Fruit fly (Drosophila melanogaster) whole organism, prepupa: ENCODE data around the gene pigeon.

Source experiments
- Blimp-1 ChIP-seq: fragments of 200-800 bp; sonication (Bioruptor generic); optimal IDR thresholded peaks from 3 replicates; lab custom pipeline; 2017; ENCODE audit warnings: missing biosample characterization, missing genetic modification characterization, mild to moderate bottlenecking, moderate library complexity, missing genetic modification reagents
- CG10631 ChIP-seq: fragments of 200-800 bp; sonication (Bioruptor generic); optimal IDR thresholded peaks from 2 replicates; lab custom pipeline; 2016; ENCODE audit warnings: missing biosample characterization, missing genetic modification characterization
- CG11762 ChIP-seq: fragments of 200-800 bp; sonication (Bioruptor generic); optimal IDR thresholded peaks from 3 replicates; lab custom pipeline; 2016; ENCODE audit warnings: missing biosample characterization, missing genetic modification characterization; ENCODE audit not compliant: insufficient read depth
- CG16779 ChIP-seq: fragments of 200-800 bp; sonication (Bioruptor generic); optimal IDR thresholded peaks from 3 replicates; lab custom pipeline; 2017; ENCODE audit warnings: missing biosample characterization, mild to moderate bottlenecking, missing genetic modification characterization
- CG3032 ChIP-seq: fragments of 200-800 bp; optimal IDR thresholded peaks from 2 replicates; lab custom pipeline; 2019; ENCODE audit warnings: missing biosample characterization, mild to moderate bottlenecking, missing genetic modification characterization, moderate library complexity
- CG32006 ChIP-seq: fragments of 200-800 bp; sonication (Bioruptor generic); optimal IDR thresholded peaks from 3 replicates; lab custom pipeline; 2017; ENCODE audit warnings: missing biosample characterization, mild to moderate bottlenecking, missing genetic modification characterization
- CG34406 ChIP-seq: fragments of 200-800 bp; sonication (Bioruptor generic); optimal IDR thresholded peaks from 3 replicates; lab custom pipeline; 2016; ENCODE audit warnings: missing biosample characterization, missing genetic modification characterization
- CG3919 ChIP-seq: fragments of 200-800 bp; sonication (Bioruptor generic); optimal IDR thresholded peaks from 3 replicates; lab custom pipeline; 2016; ENCODE audit warnings: missing biosample characterization, missing genetic modification characterization
- CG6163 ChIP-seq: fragments of 200-800 bp; sonication (Bioruptor generic); IDR thresholded peaks from 3 replicates; pipeline ENCODE4 v1.3.6; 2022; ENCODE audit warnings: missing biosample characterization, missing genetic modification characterization
- CG6276 ChIP-seq: fragments of 200-800 bp; sonication (Bioruptor generic); optimal IDR thresholded peaks from 2 replicates; lab custom pipeline; 2017; ENCODE audit warnings: missing biosample characterization, mild to moderate bottlenecking, missing genetic modification characterization
- CG6792 ChIP-seq: fragments of 200-800 bp; sonication (Bioruptor generic); optimal IDR thresholded peaks from 3 replicates; lab custom pipeline; 2016; ENCODE audit warnings: missing biosample characterization, missing genetic modification characterization
- CG6808 ChIP-seq: fragments of 200-800 bp; sonication (Bioruptor generic); optimal IDR thresholded peaks from 3 replicates; lab custom pipeline; 2017; ENCODE audit warnings: missing biosample characterization, missing genetic modification characterization, mild to moderate bottlenecking, moderate library complexity, missing genetic modification reagents
- CG6854 ChIP-seq: fragments of 200-800 bp; sonication (Bioruptor generic); optimal IDR thresholded peaks from 2 replicates; lab custom pipeline; 2017; ENCODE audit warnings: missing biosample characterization, mild to moderate bottlenecking, missing genetic modification characterization
- CG7368 ChIP-seq: fragments of 200-800 bp; sonication (Bioruptor generic); optimal IDR thresholded peaks from 3 replicates; lab custom pipeline; 2016; ENCODE audit warnings: missing biosample characterization, missing genetic modification characterization
- CG8119 ChIP-seq: fragments of 200-800 bp; sonication (Bioruptor generic); IDR thresholded peaks from 3 replicates; pipeline ENCODE4 v1.3.6; 2022; ENCODE audit warnings: missing biosample characterization, missing genetic modification characterization
- CG8319 ChIP-seq: fragments of 200-800 bp; sonication (Bioruptor generic); optimal IDR thresholded peaks from 3 replicates; lab custom pipeline; 2016; ENCODE audit warnings: missing biosample characterization, missing genetic modification characterization
- CG8632 ChIP-seq: fragments of 200-800 bp; sonication (Bioruptor generic); optimal IDR thresholded peaks from 3 replicates; lab custom pipeline; 2016; ENCODE audit warnings: missing biosample characterization, missing genetic modification characterization
- CG9139 ChIP-seq: fragments of 200-800 bp; sonication (Bioruptor generic); optimal IDR thresholded peaks from 3 replicates; lab custom pipeline; 2017; ENCODE audit warnings: missing biosample characterization, mild to moderate bottlenecking, missing genetic modification characterization
- Eip75B ChIP-seq: fragments of 200-800 bp; sonication (Bioruptor generic); optimal IDR thresholded peaks from 3 replicates; lab custom pipeline; 2016; ENCODE audit warnings: missing biosample characterization, missing genetic modification characterization
- Eip78C ChIP-seq: fragments of 200-800 bp; sonication (Bioruptor generic); peaks from one replicate; lab custom pipeline; 2016; ENCODE audit warnings: missing biosample characterization, missing genetic modification characterization
- Eip93F ChIP-seq: fragments of 200-800 bp; sonication (Bioruptor generic); optimal IDR thresholded peaks from 2 replicates; lab custom pipeline; 2016; ENCODE audit warnings: missing biosample characterization, mild to moderate bottlenecking, missing genetic modification characterization
- Ets21C ChIP-seq: fragments of 200-800 bp; sonication (Bioruptor generic); optimal IDR thresholded peaks from 3 replicates; lab custom pipeline; 2016; ENCODE audit warnings: missing biosample characterization, missing genetic modification characterization
- Gug ChIP-seq: fragments of 200-800 bp; sonication (Bioruptor generic); IDR thresholded peaks from 2 replicates; pipeline ENCODE4 v1.3.6; 2022; ENCODE audit warnings: missing biosample characterization, missing genetic modification characterization
- Hr39 ChIP-seq: fragments of 200-800 bp; sonication (Bioruptor generic); optimal IDR thresholded peaks from 2 replicates; lab custom pipeline; 2016; ENCODE audit warnings: missing biosample characterization, missing genetic modification characterization
- Hr4 ChIP-seq: fragments of 200-800 bp; sonication (Bioruptor generic); optimal IDR thresholded peaks from 3 replicates; lab custom pipeline; 2016; ENCODE audit warnings: missing biosample characterization, missing genetic modification characterization
- OdsH ChIP-seq: fragments of 200-800 bp; sonication (Bioruptor generic); optimal IDR thresholded peaks from 3 replicates; lab custom pipeline; 2016; ENCODE audit warnings: missing biosample characterization, missing genetic modification characterization
- Smox ChIP-seq: fragments of 200-800 bp; sonication (Bioruptor generic); optimal IDR thresholded peaks from 3 replicates; lab custom pipeline; 2016; ENCODE audit warnings: missing biosample characterization, missing genetic modification characterization
- Sox102F ChIP-seq: fragments of 200-800 bp; sonication (Bioruptor generic); optimal IDR thresholded peaks from 2 replicates; lab custom pipeline; 2016; ENCODE audit warnings: missing biosample characterization, mild to moderate bottlenecking, missing genetic modification characterization
- Sox14 ChIP-seq: fragments of 200-800 bp; sonication (Bioruptor generic); optimal IDR thresholded peaks from 3 replicates; lab custom pipeline; 2016; ENCODE audit warnings: missing biosample characterization, missing genetic modification characterization
- achi ChIP-seq: fragments of 200-800 bp; sonication (Bioruptor generic); optimal IDR thresholded peaks from 3 replicates; lab custom pipeline; 2016; ENCODE audit warnings: missing biosample characterization, missing genetic modification characterization
- acj6 ChIP-seq: fragments of 200-800 bp; sonication (Bioruptor generic); optimal IDR thresholded peaks from 3 replicates; lab custom pipeline; 2016; ENCODE audit warnings: missing biosample characterization, missing genetic modification characterization
- cyc ChIP-seq: fragments of 200-800 bp; sonication (Bioruptor generic); optimal IDR thresholded peaks from 3 replicates; lab custom pipeline; 2016; ENCODE audit warnings: missing biosample characterization, missing genetic modification characterization
- esn ChIP-seq: fragments of 200-800 bp; sonication (Bioruptor generic); optimal IDR thresholded peaks from 2 replicates; lab custom pipeline; 2016; ENCODE audit warnings: missing biosample characterization, mild to moderate bottlenecking, missing genetic modification characterization, moderate library complexity
- fd59A ChIP-seq: fragments of 200-800 bp; sonication (Bioruptor generic); optimal IDR thresholded peaks from 2 replicates; lab custom pipeline; 2017; ENCODE audit warnings: missing biosample characterization, mild to moderate bottlenecking, missing genetic modification characterization, missing genetic modification reagents
- pdm3 ChIP-seq: fragments of 200-800 bp; sonication (Bioruptor generic); optimal IDR thresholded peaks from 3 replicates; lab custom pipeline; 2016; ENCODE audit warnings: missing biosample characterization, missing genetic modification characterization
- salr ChIP-seq, 2 experiments: fragments of 200-800 bp; sonication (Bioruptor generic); optimal IDR thresholded peaks; 3 replicates each; lab custom pipeline; 2016 to 2018; ENCODE audit warnings: missing biosample characterization in 2 of 2, missing genetic modification characterization in 2 of 2, mild to moderate bottlenecking in 1 of 2
- ss ChIP-seq, 2 experiments: fragments of 200-800 bp; sonication (Bioruptor generic); optimal IDR thresholded peaks; 2 replicates in 1 of 2; 3 replicates in 1 of 2; lab custom pipeline; 2017 to 2018; ENCODE audit warnings: mild to moderate bottlenecking in 2 of 2, missing biosample characterization in 2 of 2, missing genetic modification characterization in 2 of 2, moderate library complexity in 1 of 2
- svp ChIP-seq: fragments of 200-800 bp; sonication (Bioruptor generic); peaks from one replicate; lab custom pipeline; 2016; ENCODE audit warnings: missing biosample characterization, missing genetic modification characterization
- topi ChIP-seq: fragments of 200-800 bp; sonication (Bioruptor generic); optimal IDR thresholded peaks from 3 replicates; lab custom pipeline; 2016; ENCODE audit warnings: missing biosample characterization, missing genetic modification characterization
- vri ChIP-seq: fragments of 200-800 bp; sonication (Bioruptor generic); optimal IDR thresholded peaks from 3 replicates; lab custom pipeline; 2016; ENCODE audit warnings: missing biosample characterization, mild to moderate bottlenecking, missing genetic modification characterization

The pigeon gene

DNA sequence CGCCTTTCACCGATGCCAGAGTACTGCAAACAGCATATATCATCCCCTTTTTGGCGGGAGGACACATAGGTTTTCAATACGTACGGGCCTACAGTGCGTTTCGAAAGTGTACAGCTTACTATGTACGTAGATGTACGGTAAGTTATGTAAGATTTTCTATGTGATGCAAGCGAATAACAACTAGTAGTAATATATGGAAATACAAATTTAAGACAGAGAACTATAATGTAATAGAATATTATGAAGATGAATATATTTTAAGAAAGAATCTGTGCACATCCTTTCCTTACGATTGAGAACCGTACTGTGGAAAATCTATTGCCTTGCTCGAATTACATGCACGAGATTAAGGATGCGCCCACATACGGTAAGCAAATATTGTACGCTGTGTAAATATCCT, 32.1 kb downstream of the pigeon start:
- TF ChIP-seq vri, result no peak
- TF ChIP-seq svp, result peak; percentile 52
- no peak for TF ChIP-seq Eip75B (GFP tag; lab: Kevin White, UChicago)
- no peak for TF ChIP-seq CG34406 (GFP tag; lab: Kevin White, UChicago)
- no peak for TF ChIP-seq CG3032 (tag; lab: Kevin White, UChicago)
- no peak for TF ChIP-seq CG32006 (GFP tag; lab: Kevin White, UChicago)
- TF ChIP-seq CG6808, result no peak

DNA sequence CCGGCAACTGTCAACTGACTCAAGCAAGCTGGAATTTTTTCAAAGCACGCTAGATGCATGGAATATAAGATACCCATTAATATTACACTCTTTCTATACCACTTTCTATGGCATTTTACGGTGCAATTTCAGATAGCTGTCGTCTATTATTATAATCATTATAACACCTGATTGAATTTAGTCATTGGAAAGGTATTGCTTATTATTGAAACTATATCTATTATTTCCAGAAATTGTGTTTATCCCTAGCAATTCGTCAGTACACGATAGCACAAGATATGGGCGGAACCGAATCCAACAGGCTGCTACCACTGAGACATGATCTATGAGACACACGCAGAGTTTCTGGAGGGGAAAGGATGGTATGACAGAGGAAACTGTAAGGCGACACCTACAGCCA, 33.6 kb downstream of the pigeon start:
- TF ChIP-seq CG6854 (GFP tag; lab: Kevin White, UChicago), result no peak
- no peak for TF ChIP-seq svp
- no peak for TF ChIP-seq ss (GFP tag; optimal IDR thresholded peaks at IDR 0.05; lab: Kevin White, UChicago)
- no peak for TF ChIP-seq Gug
- no peak for TF ChIP-seq Eip93F

DNA sequence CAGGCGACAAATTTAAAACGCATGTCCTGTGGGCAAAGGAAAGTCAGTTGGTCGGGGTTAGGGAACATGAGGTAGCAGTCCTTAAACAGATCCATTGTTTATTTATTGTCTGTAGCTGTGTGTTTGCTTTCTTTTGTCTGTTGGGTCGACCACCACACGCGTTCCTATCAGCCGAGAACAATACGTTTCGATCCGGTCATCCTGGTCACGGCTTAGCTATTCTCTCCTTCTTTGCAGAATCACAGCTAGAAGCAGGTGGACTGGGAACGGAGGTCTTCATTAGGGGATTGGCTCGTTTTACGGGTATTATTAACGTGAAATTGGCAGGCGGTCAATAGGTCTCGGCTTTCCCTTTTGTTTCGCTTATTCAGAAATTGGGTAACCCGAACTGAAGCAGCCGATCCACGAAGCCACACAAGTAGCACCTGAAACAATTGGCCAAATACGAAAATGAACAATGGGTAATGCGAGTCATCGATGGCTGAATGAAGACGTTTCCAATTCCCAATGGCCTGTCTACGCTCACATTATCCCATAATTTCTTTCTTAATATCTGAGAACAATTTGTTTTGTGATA, 34.3 kb downstream of the pigeon start:
- TF ChIP-seq Smox (GFP tag; lab: Kevin White, UChicago), result no peak
- no peak for TF ChIP-seq Ets21C
- no peak for TF ChIP-seq Sox102F (GFP tag; lab: Kevin White, UChicago)
- TF ChIP-seq ss (GFP tag; optimal IDR thresholded peaks at IDR 0.05; lab: Kevin White, UChicago), result no peak
- TF ChIP-seq svp, result no peak
- TF ChIP-seq Hr4 (GFP tag; lab: Kevin White, UChicago), result no peak
- no peak for TF ChIP-seq CG3032 (tag; lab: Kevin White, UChicago)
- no peak for TF ChIP-seq Gug
- TF ChIP-seq, all 60 proteins: peak for 0

DNA sequence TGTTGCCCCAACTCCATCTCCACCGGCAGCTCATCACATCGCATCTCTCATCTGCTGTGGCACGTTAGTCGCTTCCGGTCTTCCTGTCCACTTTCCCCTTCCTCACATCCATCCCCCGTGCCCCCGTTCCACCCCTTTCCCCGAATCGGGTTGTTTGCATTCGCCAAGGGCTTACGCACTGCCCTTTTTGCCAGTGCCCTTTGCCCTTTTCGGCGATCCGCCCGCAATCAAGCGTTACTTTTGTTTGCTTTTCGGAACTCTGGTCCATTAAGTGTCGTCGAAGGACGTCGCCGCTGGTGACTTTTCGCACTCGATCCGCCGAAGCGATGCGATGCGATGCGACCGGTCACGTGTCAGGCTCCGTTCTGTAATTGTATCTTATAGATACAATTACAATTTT, 36.5 kb downstream of the pigeon start:
- TF ChIP-seq esn (GFP tag; lab: Kevin White, UChicago), result no peak
- TF ChIP-seq CG6163 (GFP tag; lab: Robert Waterston, UW), result no peak
- TF ChIP-seq CG8319 (GFP tag; lab: Kevin White, UChicago), result no peak
- no peak for TF ChIP-seq CG8632 (GFP tag; lab: Kevin White, UChicago)
- TF ChIP-seq svp, result no peak
- no peak for TF ChIP-seq CG6792 (GFP tag; lab: Kevin White, UChicago)
- no peak for TF ChIP-seq cyc (GFP tag; lab: Kevin White, UChicago)
- no peak for TF ChIP-seq CG7368
- no peak for TF ChIP-seq CG11762

DNA sequence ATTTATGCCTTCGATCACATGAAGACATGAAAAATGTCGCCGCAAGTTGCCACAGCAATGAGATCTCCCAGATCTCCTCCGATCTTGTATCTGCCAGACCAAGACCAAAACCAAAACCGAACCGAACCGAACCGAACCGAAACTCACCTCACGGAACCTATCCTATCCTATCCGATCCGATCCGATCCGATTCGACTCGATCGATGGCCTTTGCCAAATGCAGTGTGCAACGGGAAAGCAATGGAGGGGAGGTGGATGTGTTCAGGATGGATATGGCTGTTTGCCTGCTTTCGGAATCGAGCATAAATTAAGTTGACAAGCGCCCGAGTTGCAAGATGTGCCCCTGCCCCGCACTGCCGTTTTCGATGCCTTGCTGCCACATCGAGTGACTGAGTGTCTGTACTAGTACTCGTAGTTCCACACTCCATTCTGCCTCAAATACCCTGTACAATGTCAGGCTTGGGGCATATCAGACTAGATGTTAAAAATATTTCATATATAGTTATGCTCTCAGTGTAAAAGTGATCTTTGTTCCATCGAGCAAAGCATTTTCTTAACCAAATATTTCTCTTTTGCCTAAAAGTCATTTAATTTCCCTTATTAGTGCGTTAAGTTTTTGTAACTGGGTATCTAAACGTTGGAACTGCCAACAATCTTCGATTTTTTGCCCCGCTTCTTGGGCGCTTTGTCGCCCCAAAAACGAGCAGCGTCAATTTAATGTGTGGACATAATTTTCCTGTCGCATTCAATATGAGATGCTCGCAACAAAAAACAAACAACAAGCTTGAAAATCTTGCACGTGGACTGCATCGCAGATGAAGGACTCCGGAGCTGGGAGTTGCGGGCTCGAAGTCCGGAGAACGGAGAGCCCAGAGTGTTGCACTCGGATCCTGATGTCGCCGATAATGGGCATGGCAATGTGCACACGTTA, 40.4 kb downstream of the pigeon start:
- peak; percentile 95 for TF ChIP-seq acj6
- peak; percentile 83 for TF ChIP-seq CG7368
- peak; percentile 95 for TF ChIP-seq OdsH (GFP tag; lab: Kevin White, UChicago)
- TF ChIP-seq fd59A (GFP tag; lab: Kevin White, UChicago), result peak; percentile 94
- TF ChIP-seq svp, result peak; percentile 92
- peak; percentile 95 for TF ChIP-seq CG3919 (GFP tag; lab: Kevin White, UChicago)
- peak; percentile 78 for TF ChIP-seq CG6276
- TF ChIP-seq CG6792 (GFP tag; lab: Kevin White, UChicago), result peak; percentile 91
- peak; percentile 94 for TF ChIP-seq Sox14 (GFP tag; lab: Kevin White, UChicago)
- peak; percentile 95 for TF ChIP-seq CG6163 (GFP tag; lab: Robert Waterston, UW)
- peak; percentile 95 for TF ChIP-seq CG10631 (GFP tag; lab: Kevin White, UChicago)
- TF ChIP-seq achi (GFP tag; lab: Kevin White, UChicago), result peak; percentile 93
- TF ChIP-seq salr (GFP tag; optimal IDR thresholded peaks at IDR 0.05; lab: Kevin White, UChicago), result peak; percentile 86 to 94
- TF ChIP-seq CG32006 (GFP tag; lab: Kevin White, UChicago), result peak; percentile 96
- TF ChIP-seq pdm3 (GFP tag; lab: Kevin White, UChicago), result peak; percentile 94
- peak; percentile 81 for TF ChIP-seq Sox102F (GFP tag; lab: Kevin White, UChicago)
- TF ChIP-seq CG8119 (GFP tag; lab: Robert Waterston, UW), result peak; percentile 95
- TF ChIP-seq Eip78C, result peak; percentile 99
- peak; percentile 93 for TF ChIP-seq Hr4 (GFP tag; lab: Kevin White, UChicago)
- no peak for TF ChIP-seq Blimp-1 (GFP tag; lab: Kevin White, UChicago)
- TF ChIP-seq CG9139 (GFP tag; lab: Kevin White, UChicago), result peak; percentile 86
- TF ChIP-seq Hr39 (GFP tag; lab: Kevin White, UChicago), result peak; percentile 82
- TF ChIP-seq CG16779, result peak; percentile 86
- TF ChIP-seq topi (GFP tag; lab: Kevin White, UChicago), result peak; percentile 88
- peak; percentile 91 for TF ChIP-seq CG3032 (tag; lab: Kevin White, UChicago)
- peak; percentile 73 for TF ChIP-seq Ets21C
